Worm (Caenorhabditis elegans) whole organism, young adult: ENCODE measurements around the gene ZK180.7.

Experiments used
- F10E7.11 ChIP-seq: sonication (generic microtip); optimal IDR thresholded peaks from 2 replicates; lab custom pipeline; 2017; ENCODE audit warnings: mild to moderate bottlenecking, missing genetic modification characterization, moderate library complexity, missing compliant biosample characterization
- F22D6.2 ChIP-seq: sonication (generic microtip); optimal IDR thresholded peaks from 2 replicates; lab custom pipeline; 2016; ENCODE audit warnings: mild to moderate bottlenecking, missing genetic modification characterization, missing compliant biosample characterization
- F23B12.7 ChIP-seq: sonication (generic microtip); optimal IDR thresholded peaks from 2 replicates; lab custom pipeline; 2017; ENCODE audit warnings: missing genetic modification characterization, mild to moderate bottlenecking, missing compliant biosample characterization, antibody characterized with exemption, moderate library complexity; ENCODE audit not compliant: insufficient read depth
- F39B2.1 ChIP-seq: fragments of 200-800 bp; sonication (Bioruptor generic); IDR thresholded peaks from 2 replicates; pipeline ENCODE4 v1.3.6; 2022; ENCODE audit warnings: missing genetic modification reagents, missing genetic modification characterization, missing compliant biosample characterization
- F49E8.2 ChIP-seq: sonication (generic microtip); optimal IDR thresholded peaks from 3 replicates; lab custom pipeline; 2017; ENCODE audit warnings: missing genetic modification characterization, mild to moderate bottlenecking, missing compliant biosample characterization, antibody characterized with exemption, moderate library complexity; ENCODE audit not compliant: insufficient read depth
- F52B5.7 ChIP-seq: sonication (generic microtip); optimal IDR thresholded peaks from 2 replicates; lab custom pipeline; 2016; ENCODE audit warnings: mild to moderate bottlenecking, missing genetic modification characterization, missing compliant biosample characterization
- F57A8.1 ChIP-seq: fragments of 200-800 bp; sonication (Bioruptor generic); optimal IDR thresholded peaks from 2 replicates; lab custom pipeline; 2018; ENCODE audit warnings: mild to moderate bottlenecking, missing genetic modification characterization, moderate library complexity, missing compliant biosample characterization
- F57C9.4 ChIP-seq: sonication (generic microtip); optimal IDR thresholded peaks from 2 replicates; lab custom pipeline; 2017; ENCODE audit warnings: mild to moderate bottlenecking, missing genetic modification characterization, missing compliant biosample characterization
- K12H6.12 ChIP-seq: fragments of 200-800 bp; sonication (Bioruptor generic); optimal IDR thresholded peaks from 2 replicates; lab custom pipeline; 2018; ENCODE audit warnings: mild to moderate bottlenecking, missing genetic modification characterization, missing compliant biosample characterization
- T07F8.4 ChIP-seq: sonication (generic microtip); optimal IDR thresholded peaks from 2 replicates; lab custom pipeline; 2016; ENCODE audit warnings: mild to moderate bottlenecking, missing genetic modification characterization, moderate library complexity, missing compliant biosample characterization
- Y56A3A.18 ChIP-seq: fragments of 200-800 bp; sonication (Bioruptor generic); IDR thresholded peaks from 2 replicates; pipeline ENCODE4 v1.3.6; 2022; ENCODE audit warnings: missing genetic modification reagents, missing genetic modification characterization, missing compliant biosample characterization
- akir-1 ChIP-seq: fragments of 200-800 bp; sonication (Bioruptor generic); optimal IDR thresholded peaks from 2 replicates; lab custom pipeline; 2018; ENCODE audit warnings: mild to moderate bottlenecking, missing genetic modification characterization, moderate library complexity, missing compliant biosample characterization
- aptf-2 ChIP-seq: fragments of 200-800 bp; sonication (Bioruptor generic); conservative IDR thresholded peaks from 2 replicates; pipeline ENCODE4 v1.3.6; 2022; ENCODE audit warnings: missing genetic modification reagents, missing genetic modification characterization, missing compliant biosample characterization
- aptf-3 ChIP-seq: fragments of 200-800 bp; sonication (Bioruptor generic); IDR thresholded peaks from 2 replicates; pipeline ENCODE4 v1.3.6; 2022; ENCODE audit warnings: missing genetic modification characterization, missing compliant biosample characterization
- bed-2 ChIP-seq: fragments of 200-800 bp; sonication (Bioruptor generic); IDR thresholded peaks from 2 replicates; pipeline ENCODE4 v1.3.6; 2022; ENCODE audit warnings: missing genetic modification reagents, missing genetic modification characterization, missing compliant biosample characterization
- ccch-3 ChIP-seq: fragments of 200-800 bp; sonication (Bioruptor generic); optimal IDR thresholded peaks from 2 replicates; lab custom pipeline; 2018; ENCODE audit warnings: mild to moderate bottlenecking, missing genetic modification characterization, missing compliant biosample characterization
- cebp-1 ChIP-seq, 2 experiments: fragments of 200-800 bp in 1 of 2; sonication (Bioruptor generic) in 1 of 2; sonication (generic microtip) in 1 of 2; IDR thresholded peaks in 1 of 2; optimal IDR thresholded peaks in 1 of 2; 2 replicates each; pipeline versions ENCODE4 v1.3.6 to Lab custom; 2017 to 2022; ENCODE audit warnings: missing compliant biosample characterization in 2 of 2, missing genetic modification characterization in 2 of 2, mild to moderate bottlenecking in 1 of 2, missing genetic modification reagents in 1 of 2, moderate library complexity in 1 of 2
- cebp-2 ChIP-seq: fragments of 200-800 bp; sonication (Bioruptor generic); IDR thresholded peaks from 2 replicates; pipeline ENCODE4 v1.3.6; 2022; ENCODE audit warnings: missing genetic modification characterization, missing compliant biosample characterization
- ceh-40 ChIP-seq: fragments of 200-800 bp; sonication (Bioruptor generic); IDR thresholded peaks from 2 replicates; pipeline ENCODE4 v1.3.6; 2022; ENCODE audit warnings: missing genetic modification characterization, missing compliant biosample characterization
- chd-7 ChIP-seq: sonication (generic microtip); optimal IDR thresholded peaks from 2 replicates; lab custom pipeline; 2016; ENCODE audit warnings: mild to moderate bottlenecking, missing genetic modification characterization, moderate library complexity, missing compliant biosample characterization
- die-1 ChIP-seq: sonication (generic microtip); optimal IDR thresholded peaks from 2 replicates; lab custom pipeline; 2016; ENCODE audit warnings: missing genotype, mild to moderate bottlenecking, missing genetic modification characterization, missing compliant biosample characterization
- dox-1 ChIP-seq: fragments of 200-800 bp; sonication (Bioruptor generic); IDR thresholded peaks from 2 replicates; pipeline ENCODE4 v1.3.6; 2022; ENCODE audit warnings: missing genetic modification reagents, missing genetic modification characterization, missing compliant biosample characterization
- dpff-1 ChIP-seq: sonication (generic microtip); optimal IDR thresholded peaks from 2 replicates; lab custom pipeline; 2017; ENCODE audit warnings: mild to moderate bottlenecking, missing genetic modification characterization, missing compliant biosample characterization
- egl-44 ChIP-seq: fragments of 200-800 bp; sonication (Bioruptor generic); IDR thresholded peaks from 2 replicates; pipeline ENCODE4 v1.3.6; 2022; ENCODE audit warnings: missing genetic modification reagents, missing genetic modification characterization, missing compliant biosample characterization
- hlh-26 ChIP-seq: fragments of 200-800 bp; sonication (Bioruptor generic); conservative IDR thresholded peaks from 2 replicates; pipeline ENCODE4 v1.3.6; 2022; ENCODE audit warnings: missing genetic modification reagents, missing genetic modification characterization, missing compliant biosample characterization
- lin-54 ChIP-seq: fragments of 200-800 bp; sonication (Bioruptor generic); optimal IDR thresholded peaks from 2 replicates; lab custom pipeline; 2018; ENCODE audit warnings: mild to moderate bottlenecking, missing genetic modification characterization, missing compliant biosample characterization
- madf-6 ChIP-seq: fragments of 200-800 bp; sonication (Bioruptor generic); IDR thresholded peaks from 2 replicates; pipeline ENCODE4 v1.3.6; 2022; ENCODE audit warnings: missing genetic modification reagents, missing genetic modification characterization, missing compliant biosample characterization
- pbrm-1 ChIP-seq: fragments of 200-800 bp; sonication (Bioruptor generic); IDR thresholded peaks from 2 replicates; pipeline ENCODE4 v1.3.6; 2022; ENCODE audit warnings: missing genetic modification reagents, missing genetic modification characterization, missing compliant biosample characterization
- rcor-1 ChIP-seq: fragments of 200-800 bp; sonication (Bioruptor generic); IDR thresholded peaks from 2 replicates; pipeline ENCODE4 v1.3.6; 2022; ENCODE audit warnings: missing genetic modification reagents, missing genetic modification characterization, missing compliant biosample characterization
- sdz-38 ChIP-seq: sonication (generic microtip); optimal IDR thresholded peaks from 2 replicates; lab custom pipeline; 2016; ENCODE audit warnings: missing genotype, missing genetic modification characterization, missing compliant biosample characterization
- snpc-1.3 ChIP-seq: sonication (generic microtip); optimal IDR thresholded peaks from 2 replicates; lab custom pipeline; 2017; ENCODE audit warnings: missing genetic modification characterization, mild to moderate bottlenecking, missing compliant biosample characterization, antibody characterized with exemption, moderate library complexity, missing genotype, missing genetic modification reagents; ENCODE audit not compliant: insufficient read depth
- snpc-4 ChIP-seq, 5 experiments: fragments of 150-350 bp in 1 of 5; sonication (generic microtip) in 4 of 5; optimal IDR thresholded peaks; 2 replicates each; lab custom pipeline; 2014 to 2018; ENCODE audit warnings: missing genetic modification characterization in 5 of 5, missing biosample characterization in 3 of 5, antibody characterized with exemption in 2 of 5, mild to moderate bottlenecking in 2 of 5, missing compliant biosample characterization in 2 of 5, missing genotype in 2 of 5, moderate library complexity in 2 of 5, missing genetic modification reagents in 1 of 5
- tbp1 ChIP-seq: fragments of 200-800 bp; sonication (Bioruptor generic); optimal IDR thresholded peaks from 2 replicates; lab custom pipeline; 2018; ENCODE audit warnings: mild to moderate bottlenecking, missing genetic modification characterization, missing compliant biosample characterization
- tbx-9 ChIP-seq: sonication (generic microtip); optimal IDR thresholded peaks from 2 replicates; lab custom pipeline; 2016; ENCODE audit warnings: borderline replicate concordance, missing genetic modification characterization, inconsistent platforms, missing compliant biosample characterization
- unc-130 ChIP-seq: sonication (generic microtip); optimal IDR thresholded peaks from 2 replicates; lab custom pipeline; 2016; ENCODE audit warnings: missing genetic modification reagents, missing genetic modification characterization, missing compliant biosample characterization
- zfh-2 ChIP-seq: fragments of 200-800 bp; sonication (Bioruptor generic); conservative IDR thresholded peaks from 2 replicates; pipeline ENCODE4 v1.3.6; 2022; ENCODE audit warnings: missing genetic modification reagents, missing genetic modification characterization, missing compliant biosample characterization
- ztf-18 ChIP-seq: sonication (generic microtip); optimal IDR thresholded peaks from 2 replicates; lab custom pipeline; 2016; ENCODE audit warnings: missing genotype, mild to moderate bottlenecking, missing genetic modification characterization, missing compliant biosample characterization
- ztf-22 ChIP-seq: fragments of 200-800 bp; sonication (Bioruptor generic); optimal IDR thresholded peaks from 2 replicates; lab custom pipeline; 2018; ENCODE audit warnings: mild to moderate bottlenecking, missing genetic modification characterization, moderate library complexity, missing compliant biosample characterization
- ztf-6 ChIP-seq: fragments of 200-800 bp; sonication (Bioruptor generic); IDR thresholded peaks from 2 replicates; pipeline ENCODE4 v1.3.6; 2022; ENCODE audit warnings: missing genetic modification reagents, missing genetic modification characterization, missing compliant biosample characterization

Gene ZK180.7

ce11 chrIV:4469770-4470709 lies 20.3 kb upstream of the ZK180.7 start (continued):
- TF ChIP-seq ztf-22 (peak; percentile 14), F57A8.1 (GFP tag; lab: Kevin White, UChicago) (no peak), F10E7.11 (tag; lab: Kevin White, UChicago) (no peak), pbrm-1 (GFP tag; lab: Robert Waterston, UW) (peak; percentile 50; the same call in 1 of the 2 replicates), tbp1 (GFP tag; lab: Kevin White, UChicago) (peak; percentile 62), cebp-1 (GFP tag; IDR thresholded peaks at IDR 0.05; lab: Robert Waterston, UW) (peak; percentile 35; the same call in 1 of the 2 replicates), cebp-1 (tag; optimal IDR thresholded peaks at IDR 0.05; lab: Kevin White, UChicago) (peak; percentile 80), F23B12.7 (no peak), F57C9.4 (no peak), ztf-18 (tag; lab: Kevin White, UChicago) (peak; percentile 43), snpc-4 (GFP tag; optimal IDR thresholded peaks at IDR 0.05; lab: Kevin White, UChicago) (no peak), snpc-4 (tag; optimal IDR thresholded peaks at IDR 0.05; lab: Kevin White, UChicago) (peak in 1 of 4 experiments; percentile 37), rcor-1 (GFP tag; lab: Robert Waterston, UW) (peak; percentile 29; the same call in 1 of the 2 replicates), sdz-38 (tag; lab: Kevin White, UChicago) (no peak)

ce11 chrIV:4470885-4471772 lies 19.2 kb upstream of the ZK180.7 start:
- TF ChIP-seq madf-6 (GFP tag; lab: Robert Waterston, UW): peak; percentile 53; the same call in 1 of the 2 replicates
- peak; percentile 20 for TF ChIP-seq tbp1 (GFP tag; lab: Kevin White, UChicago)
- TF ChIP-seq F22D6.2 (tag; lab: Kevin White, UChicago): no peak
- no peak for TF ChIP-seq rcor-1 (GFP tag; lab: Robert Waterston, UW)
- peak; percentile 70 for TF ChIP-seq lin-54 (GFP tag; lab: Kevin White, UChicago)
- TF ChIP-seq F39B2.1 (GFP tag; lab: Robert Waterston, UW): no peak
- TF ChIP-seq cebp-1 (GFP tag; IDR thresholded peaks at IDR 0.05; lab: Robert Waterston, UW): no peak
- TF ChIP-seq cebp-1 (tag; optimal IDR thresholded peaks at IDR 0.05; lab: Kevin White, UChicago): peak; percentile 38
- no peak for TF ChIP-seq hlh-26 (GFP tag; lab: Robert Waterston, UW)
- TF ChIP-seq aptf-3: 0 out of 2 replicates have a peak, but pooled peaks have one; percentile 34
- TF ChIP-seq ztf-6 (GFP tag; lab: Robert Waterston, UW): no peak
- peak; percentile 18; the same call in 1 of the 2 replicates for TF ChIP-seq dox-1 (GFP tag; lab: Robert Waterston, UW)
- TF ChIP-seq aptf-2: no peak
- peak; percentile 79 for TF ChIP-seq chd-7 (tag; lab: Kevin White, UChicago)
- TF ChIP-seq akir-1: no peak
- TF ChIP-seq cebp-2: 0 out of 2 replicates have a peak, but pooled peaks have one; percentile 11
- no peak for TF ChIP-seq K12H6.12 (tag; lab: Kevin White, UChicago)
- TF ChIP-seq zfh-2 (GFP tag; lab: Robert Waterston, UW): peak; percentile 96
- TF ChIP-seq F57C9.4: peak; percentile 60
- TF ChIP-seq snpc-1.3 (tag; lab: Kevin White, UChicago): peak; percentile 74
- 0 out of 2 replicates have a peak, but pooled peaks have one; percentile 22 for TF ChIP-seq bed-2
- no peak for TF ChIP-seq ceh-40
- 0 out of 2 replicates have a peak, but pooled peaks have one; percentile 15 for TF ChIP-seq Y56A3A.18 (GFP tag; lab: Robert Waterston, UW)
- TF ChIP-seq unc-130: no peak
- TF ChIP-seq dpff-1 (tag; lab: Kevin White, UChicago): no peak
- no peak for TF ChIP-seq tbx-9 (tag; lab: Kevin White, UChicago)
- peak; percentile 65; the same call in 1 of the 2 replicates for TF ChIP-seq egl-44
- no peak for TF ChIP-seq die-1 (tag; lab: Kevin White, UChicago)
- TF ChIP-seq F49E8.2 (tag; lab: Kevin White, UChicago): no peak
- no peak for TF ChIP-seq ccch-3 (GFP tag; lab: Kevin White, UChicago)
- TF ChIP-seq F52B5.7 (tag; lab: Kevin White, UChicago): peak; percentile 47
- no peak for TF ChIP-seq F57A8.1 (GFP tag; lab: Kevin White, UChicago)
- TF ChIP-seq T07F8.4 (tag; lab: Kevin White, UChicago): no peak
